Worm (Caenorhabditis elegans) whole organism, L4/young adult: ENCODE data around the gene H03E18.1.

Source experiments
- W03F9.2 ChIP-seq: fragments of 150-350 bp; optimal IDR thresholded peaks from 2 replicates; lab custom pipeline; 2014; ENCODE audit warnings: missing biosample characterization, missing genetic modification characterization
- dao-5 ChIP-seq: sonication (generic microtip); optimal IDR thresholded peaks from 2 replicates; lab custom pipeline; 2016; ENCODE audit warnings: missing genotype, missing genetic modification characterization, moderate library complexity, missing compliant biosample characterization
- him-1 ChIP-seq: sonication (generic microtip); optimal IDR thresholded peaks from 2 replicates; lab custom pipeline; 2016; ENCODE audit warnings: missing genotype, missing genetic modification reagents, missing genetic modification characterization, missing compliant biosample characterization

Gene H03E18.1

ce11 chrX:8507576-8507975 lies at the start of gene H03E18.1:
Gene H03E18.1, plus strand, starts transcription at chrX:8507876.
- TF ChIP-seq W03F9.2 (tag; lab: Kevin White, UChicago) (no peak), him-1 (tag; lab: Kevin White, UChicago) (no peak), dao-5 (tag; lab: Kevin White, UChicago) (no peak)

- TF ChIP-seq him-1 (tag; lab: Kevin White, UChicago) (no peak), W03F9.2 (tag; lab: Kevin White, UChicago) (no peak), dao-5 (tag; lab: Kevin White, UChicago) (no peak)
Observed at ce11 chrX:8459789-8460188, 47.9 kb upstream of the H03E18.1 start.

- TF ChIP-seq W03F9.2 (tag; lab: Kevin White, UChicago) (no peak), dao-5 (tag; lab: Kevin White, UChicago) (no peak), him-1 (tag; lab: Kevin White, UChicago) (no peak)
Observed at ce11 chrX:8460958-8461357, 46.7 kb upstream of the H03E18.1 start.

- TF ChIP-seq dao-5 (tag; lab: Kevin White, UChicago) (no peak), him-1 (tag; lab: Kevin White, UChicago) (no peak), W03F9.2 (tag; lab: Kevin White, UChicago) (no peak)
Observed at ce11 chrX:8463085-8463645, 44.5 kb upstream of the H03E18.1 start, which contains the start of gene F16F9.4. Gene F16F9.4, minus strand, starts transcription at chrX:8463360.

- no peak for TF ChIP-seq W03F9.2 (tag; lab: Kevin White, UChicago)
- TF ChIP-seq dao-5 (tag; lab: Kevin White, UChicago) = no peak
- TF ChIP-seq him-1 (tag; lab: Kevin White, UChicago) = no peak
Observed at ce11 chrX:8463889-8464444, 43.7 kb upstream of the H03E18.1 start.

ce11 chrX:8470126-8470772 lies 37.4 kb upstream of the H03E18.1 start, which contains the start of gene mec-10:
Gene mec-10, minus strand, starts transcription at chrX:8470314.
- TF ChIP-seq W03F9.2 (tag; lab: Kevin White, UChicago) (no peak), dao-5 (tag; lab: Kevin White, UChicago) (no peak), him-1 (tag; lab: Kevin White, UChicago) (no peak)

ce11 chrX:8473468-8473867 lies 34.2 kb upstream of the H03E18.1 start:
- TF ChIP-seq W03F9.2 (tag; lab: Kevin White, UChicago) (no peak), him-1 (tag; lab: Kevin White, UChicago) (no peak)

- TF ChIP-seq him-1 (tag; lab: Kevin White, UChicago) = no peak
- no peak for TF ChIP-seq W03F9.2 (tag; lab: Kevin White, UChicago)
- no peak for TF ChIP-seq dao-5 (tag; lab: Kevin White, UChicago)
Observed at ce11 chrX:8475142-8475541, 32.5 kb upstream of the H03E18.1 start.

- TF ChIP-seq dao-5 (tag; lab: Kevin White, UChicago) (no peak), him-1 (tag; lab: Kevin White, UChicago) (no peak), W03F9.2 (tag; lab: Kevin White, UChicago) (no peak)
Observed at ce11 chrX:8475759-8476228, 31.9 kb upstream of the H03E18.1 start, which contains the start of gene nhr-14. Gene nhr-14, minus strand, starts transcription at chrX:8476178.

ce11 chrX:8476308-8476707 lies 31.4 kb upstream of the H03E18.1 start:
- TF ChIP-seq him-1 (tag; lab: Kevin White, UChicago) (peak; percentile 31), dao-5 (tag; lab: Kevin White, UChicago) (no peak)

- TF ChIP-seq dao-5 (tag; lab: Kevin White, UChicago) (no peak), W03F9.2 (tag; lab: Kevin White, UChicago) (no peak), him-1 (tag; lab: Kevin White, UChicago) (no peak)
Observed at ce11 chrX:8477048-8477806, 30.4 kb upstream of the H03E18.1 start.

ce11 chrX:8479050-8479449 lies 28.6 kb upstream of the H03E18.1 start:
- TF ChIP-seq W03F9.2 (tag; lab: Kevin White, UChicago) = no peak
- TF ChIP-seq dao-5 (tag; lab: Kevin White, UChicago) = no peak
- TF ChIP-seq him-1 (tag; lab: Kevin White, UChicago) = no peak

ce11 chrX:8481716-8482115 lies 26.0 kb upstream of the H03E18.1 start:
- TF ChIP-seq W03F9.2 (tag; lab: Kevin White, UChicago) (no peak), dao-5 (tag; lab: Kevin White, UChicago) (no peak), him-1 (tag; lab: Kevin White, UChicago) (no peak)
